Worm (Caenorhabditis elegans): ENCODE measurements around the gene acl-1.

DNA sequence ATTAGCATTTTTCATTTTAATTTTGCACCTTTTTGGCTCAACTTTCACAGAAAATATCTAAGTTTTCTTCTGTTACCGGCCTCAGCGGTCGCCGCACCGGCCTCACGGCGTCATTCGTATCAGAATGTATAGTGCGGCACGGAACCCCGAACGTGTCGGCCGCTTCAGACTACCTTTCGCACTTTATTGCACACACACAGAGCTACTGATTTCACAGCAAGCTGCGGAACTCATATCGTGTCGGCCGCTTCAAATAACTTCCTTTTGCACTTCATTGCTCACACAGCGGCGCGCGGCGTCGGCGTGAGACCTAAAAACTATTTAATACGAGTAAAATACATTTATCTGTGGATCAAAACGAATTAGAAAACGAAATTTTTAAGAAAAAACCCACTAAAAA, 34.8 kb downstream of the acl-1 start:
- TF ChIP-seq nhr-12 (tag; optimal IDR thresholded peaks at IDR 0.05) (no peak), ama-1 (optimal IDR thresholded peaks at IDR 0.05) (no peak), egl-27 (tag; optimal IDR thresholded peaks at IDR 0.05) (no peak), ZK546.5 (tag; optimal IDR thresholded peaks at IDR 0.05) (no peak), ceh-16 (tag; optimal IDR thresholded peaks at IDR 0.05) (no peak), lin-13 (GFP tag; optimal IDR thresholded peaks at IDR 0.05) (no peak)
